Worm (Caenorhabditis elegans): Measurements from ENCODE around the gene C24D10.6.

C24D10.6 gene

DNA sequence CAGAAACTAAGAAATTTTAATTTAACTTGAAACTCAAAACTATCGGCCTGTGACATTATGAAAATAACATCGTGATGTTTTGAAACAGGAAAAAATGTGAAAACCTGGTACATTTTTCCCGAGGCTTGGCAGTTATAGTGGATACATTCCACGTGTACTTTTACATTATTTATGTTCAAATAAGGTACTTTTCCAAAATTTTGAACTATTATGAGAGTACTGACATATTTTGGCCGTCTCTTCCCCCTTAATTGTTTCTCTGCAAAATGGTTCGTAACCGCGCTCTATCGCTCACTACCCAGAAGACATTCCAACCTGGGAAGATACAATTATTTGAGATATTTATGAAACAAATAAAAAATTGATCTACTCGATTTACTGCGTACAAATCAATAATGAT is 10.3 kb downstream of the C24D10.6 start, which contains the start of gene C24D10.5:
C24D10.5 (plus strand) TSS at position 301 of the 400 bp plus-strand sequence.
- TF ChIP-seq ama-1 (optimal IDR thresholded peaks at IDR 0.05) (no peak), rnt-1 (tag; optimal IDR thresholded peaks at IDR 0.05) (no peak), C34B4.2 (tag; optimal IDR thresholded peaks at IDR 0.05) (no peak), ets-5 (GFP tag; IDR thresholded peaks at IDR 0.05) (no peak), efl-3 (GFP tag; optimal IDR thresholded peaks at IDR 0.05) (no peak), hlh-4 (tag; optimal IDR thresholded peaks at IDR 0.05) (no peak), lin-15B (tag; optimal IDR thresholded peaks at IDR 0.05) (no peak), xbp-1 (tag; optimal IDR thresholded peaks at IDR 0.05) (no peak), lin-14 (GFP tag; optimal IDR thresholded peaks at IDR 0.05) (no peak), sptf-1 (tag; optimal IDR thresholded peaks at IDR 0.05) (no peak)

- TF ChIP-seq ama-1 (optimal IDR thresholded peaks at IDR 0.05) (no peak), Y116A8C.19 (tag; optimal IDR thresholded peaks at IDR 0.05; ENCODE audit: borderline replicate concordance) (no peak), snu-23 (GFP tag; optimal IDR thresholded peaks at IDR 0.05) (peak; percentile 12), blmp-1 (tag; optimal IDR thresholded peaks at IDR 0.05) (peak; percentile 35), lin-14 (GFP tag; optimal IDR thresholded peaks at IDR 0.05) (peak; percentile 60), nhr-85 (tag) (peak; percentile 86), elt-3 (tag; optimal IDR thresholded peaks at IDR 0.05) (peak in 3 of 6 experiments; percentile 37 to 73 (median 53)), aly-2 (tag; optimal IDR thresholded peaks at IDR 0.05) (no peak), nhr-11 (tag; optimal IDR thresholded peaks at IDR 0.05) (no peak), jun-1 (tag; optimal IDR thresholded peaks at IDR 0.05) (no peak), nhr-47 (tag; optimal IDR thresholded peaks at IDR 0.05) (peak; percentile 24), tbx-2 (tag; optimal IDR thresholded peaks at IDR 0.05) (no peak), lin-15B (tag; optimal IDR thresholded peaks at IDR 0.05) (no peak)
Measured at ce11 chrIV:5139972-5140371, 20.1 kb downstream of the C24D10.6 start.

DNA sequence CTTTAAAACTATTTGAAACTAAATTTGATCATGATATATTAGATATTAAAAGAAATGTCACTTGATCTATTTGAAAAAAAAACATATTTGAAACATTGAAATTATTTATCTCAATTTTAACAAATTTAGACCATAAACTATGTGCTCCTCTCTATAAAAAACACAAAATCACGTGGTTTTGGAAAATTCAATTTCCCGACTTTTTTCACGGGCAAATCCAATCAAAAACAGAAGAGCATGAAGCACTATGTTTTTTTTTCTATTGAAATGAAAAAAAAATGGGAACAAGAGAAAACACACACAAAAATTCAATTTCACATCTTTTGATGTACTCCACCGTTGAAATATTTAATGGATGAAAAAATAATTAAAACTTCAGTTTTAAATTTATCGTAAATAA is 20.9 kb downstream of the C24D10.6 start:
- TF ChIP-seq lsy-2 (tag; optimal IDR thresholded peaks at IDR 0.05), result peak in 1 of 2 experiments; percentile 15
- no peak for TF ChIP-seq snpc-4 (tag; optimal IDR thresholded peaks at IDR 0.05)
- no peak for TF ChIP-seq elt-3 (tag; optimal IDR thresholded peaks at IDR 0.05)
- peak; percentile 68 for TF ChIP-seq lin-14 (GFP tag; optimal IDR thresholded peaks at IDR 0.05)
- no peak for TF ChIP-seq ces-1 (GFP tag; optimal IDR thresholded peaks at IDR 0.05)
- no peak for TF ChIP-seq egl-13 (tag; optimal IDR thresholded peaks at IDR 0.05)
- TF ChIP-seq sptf-1 (tag; optimal IDR thresholded peaks at IDR 0.05), result no peak
- TF ChIP-seq fkh-10 (GFP tag; optimal IDR thresholded peaks at IDR 0.05), result peak; percentile 73
- TF ChIP-seq nhr-71 (tag; optimal IDR thresholded peaks at IDR 0.05), result peak; percentile 26
- no peak for TF ChIP-seq egl-27 (tag; optimal IDR thresholded peaks at IDR 0.05)
- TF ChIP-seq swsn-7 (tag; optimal IDR thresholded peaks at IDR 0.05), result no peak
- no peak for TF ChIP-seq vab-15 (tag; optimal IDR thresholded peaks at IDR 0.05)

DNA sequence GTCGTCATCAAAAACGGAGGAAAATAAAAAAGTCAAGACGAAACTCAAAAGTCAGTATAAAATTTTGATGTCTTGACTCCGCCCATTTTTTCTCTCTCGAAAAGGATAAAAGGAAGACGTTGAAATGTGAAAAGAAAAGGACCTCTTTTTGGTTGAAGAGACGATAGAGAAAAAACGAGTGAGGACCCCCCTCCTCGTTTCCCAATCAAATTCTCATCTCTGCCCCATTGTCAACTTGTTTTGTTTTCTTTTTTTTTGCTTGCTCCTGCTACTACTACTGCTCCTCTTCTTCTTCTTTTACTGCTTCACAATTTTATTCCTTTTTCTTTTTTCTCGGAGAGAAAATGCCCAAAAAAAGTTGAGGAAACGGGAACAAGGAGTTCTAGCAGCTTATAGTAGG is 22.2 kb downstream of the C24D10.6 start:
- TF ChIP-seq skn-1 (tag; optimal IDR thresholded peaks at IDR 0.05), result no peak
- no peak for TF ChIP-seq swsn-7 (tag; optimal IDR thresholded peaks at IDR 0.05)
- no peak for TF ChIP-seq nhr-77 (tag; optimal IDR thresholded peaks at IDR 0.05)
- no peak for TF ChIP-seq aha-1 (tag; optimal IDR thresholded peaks at IDR 0.05)
- no peak for TF ChIP-seq nhr-11 (tag; optimal IDR thresholded peaks at IDR 0.05)
- no peak for TF ChIP-seq efl-3 (GFP tag; optimal IDR thresholded peaks at IDR 0.05)
- TF ChIP-seq nhr-85 (tag), result no peak
- TF ChIP-seq lin-39 (tag; optimal IDR thresholded peaks at IDR 0.05), result no peak
- TF ChIP-seq lin-14 (GFP tag; optimal IDR thresholded peaks at IDR 0.05), result peak; percentile 89
- no peak for TF ChIP-seq vab-15 (tag; optimal IDR thresholded peaks at IDR 0.05)
- TF ChIP-seq nhr-71 (tag; optimal IDR thresholded peaks at IDR 0.05), result peak; percentile 4
- TF ChIP-seq ama-1 (optimal IDR thresholded peaks at IDR 0.05), result no peak
- no peak for TF ChIP-seq tlp-1 (tag; optimal IDR thresholded peaks at IDR 0.05)
- TF ChIP-seq ces-1 (GFP tag; optimal IDR thresholded peaks at IDR 0.05), result no peak
- TF ChIP-seq nhr-20 (tag; optimal IDR thresholded peaks at IDR 0.05), result no peak
- peak; percentile 39 for TF ChIP-seq snu-23 (GFP tag; optimal IDR thresholded peaks at IDR 0.05)
- no peak for TF ChIP-seq nhr-12 (tag; optimal IDR thresholded peaks at IDR 0.05)
- peak; percentile 29 for TF ChIP-seq lsy-2 (tag; optimal IDR thresholded peaks at IDR 0.05)
- no peak for TF ChIP-seq unc-130 (tag; optimal IDR thresholded peaks at IDR 0.05)
- TF ChIP-seq ceh-82 (tag; optimal IDR thresholded peaks at IDR 0.05), result peak in 2 of 3 experiments; percentile 25 to 51
- no peak for TF ChIP-seq ceh-8 (GFP tag; optimal IDR thresholded peaks at IDR 0.05)
- no peak for TF ChIP-seq fos-1 (tag; optimal IDR thresholded peaks at IDR 0.05)
- no peak for TF ChIP-seq rnt-1 (tag; optimal IDR thresholded peaks at IDR 0.05)
- TF ChIP-seq efl-1 (optimal IDR thresholded peaks at IDR 0.05), result no peak
- peak in 1 of 2 experiments; percentile 72 for TF ChIP-seq efl-1 (GFP tag; optimal IDR thresholded peaks at IDR 0.05 in 1 of 2)
- no peak for TF ChIP-seq mdl-1 (tag; optimal IDR thresholded peaks at IDR 0.05)
- TF ChIP-seq nhr-19 (GFP tag; conservative IDR thresholded peaks at IDR 0.05), result no peak
- no peak for TF ChIP-seq mep-1 (tag; optimal IDR thresholded peaks at IDR 0.05)
- TF ChIP-seq sup-37 (GFP tag; optimal IDR thresholded peaks at IDR 0.05), result no peak
- TF ChIP-seq alr-1 (tag; optimal IDR thresholded peaks at IDR 0.05; ENCODE audit: borderline replicate concordance), result no peak

Measured in whole organism, L1 larva.